Worm (Caenorhabditis elegans) whole organism, L2 larva: ENCODE results near the gene tbx-33.

Source experiments
- alr-1 ChIP-seq: fragments of 150-350 bp; optimal IDR thresholded peaks from 2 replicates; lab custom pipeline; 2014; ENCODE audit warnings: missing biosample characterization, missing genetic modification characterization
- ama-1 ChIP-seq: fragments of 150-350 bp; optimal IDR thresholded peaks from 2 replicates; lab custom pipeline; 2018; ENCODE audit warnings: inconsistent platforms
- egl-27 ChIP-seq: sonication (generic microtip); optimal IDR thresholded peaks from 3 replicates; lab custom pipeline; 2017; ENCODE audit warnings: missing biosample characterization, missing genetic modification reagents, missing genetic modification characterization
- lsy-2 ChIP-seq, 2 experiments: fragments of 150-350 bp in 1 of 2; sonication (generic microtip) in 1 of 2; optimal IDR thresholded peaks; 2 replicates each; lab custom pipeline; 2014 to 2017; ENCODE audit warnings: missing biosample characterization in 2 of 2, missing genetic modification characterization in 2 of 2
- nhr-11 ChIP-seq: fragments of 150-350 bp; optimal IDR thresholded peaks from 2 replicates; lab custom pipeline; 2014; ENCODE audit warnings: missing biosample characterization, missing genetic modification characterization
- nhr-12 ChIP-seq: fragments of 150-350 bp; optimal IDR thresholded peaks from 2 replicates; lab custom pipeline; 2014; ENCODE audit warnings: missing biosample characterization, missing genetic modification characterization
- sem-4 ChIP-seq: fragments of 150-350 bp; optimal IDR thresholded peaks from 2 replicates; lab custom pipeline; 2014; ENCODE audit warnings: missing biosample characterization, missing genetic modification reagents, missing genetic modification characterization
- skn-1 ChIP-seq: sonication (generic microtip); optimal IDR thresholded peaks from 2 replicates; lab custom pipeline; 2017; ENCODE audit warnings: missing biosample characterization, missing genetic modification characterization

DNA sequence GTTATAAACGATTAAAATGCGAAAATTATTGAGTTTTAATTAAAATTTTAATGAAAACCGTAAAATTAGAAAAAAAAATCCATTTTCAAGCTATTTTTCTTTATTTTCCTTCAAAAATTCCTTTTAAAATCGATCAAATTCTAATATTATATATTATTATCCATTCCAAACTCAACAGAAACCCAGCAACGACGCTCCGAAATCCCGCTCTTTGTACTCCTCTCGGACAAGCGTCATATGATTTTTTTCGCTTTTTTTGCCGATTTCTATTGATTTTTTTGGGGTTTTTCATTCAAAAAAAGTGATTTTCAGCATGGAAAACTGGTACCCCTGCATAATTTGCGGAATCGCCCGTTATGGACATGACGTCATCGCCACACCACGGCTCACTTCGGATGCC, 20.2 kb downstream of the tbx-33 start, which contains the start of gene ceh-91:
- no peak for TF ChIP-seq skn-1 (tag; lab: Kevin White, UChicago)
- no peak for TF ChIP-seq ama-1 (lab: Kevin White, UChicago)
- TF ChIP-seq egl-27 = no peak
- TF ChIP-seq sem-4 = no peak
- no peak for TF ChIP-seq nhr-11 (tag; lab: Kevin White, UChicago)
- no peak for TF ChIP-seq lsy-2 (tag; optimal IDR thresholded peaks at IDR 0.05; lab: Kevin White, UChicago)
- TF ChIP-seq alr-1 (tag; lab: Kevin White, UChicago) = no peak
- no peak for TF ChIP-seq nhr-12 (tag; lab: Kevin White, UChicago)
